Worm (Caenorhabditis elegans): ENCODE measurements around the gene his-60.

Gene his-60

DNA sequence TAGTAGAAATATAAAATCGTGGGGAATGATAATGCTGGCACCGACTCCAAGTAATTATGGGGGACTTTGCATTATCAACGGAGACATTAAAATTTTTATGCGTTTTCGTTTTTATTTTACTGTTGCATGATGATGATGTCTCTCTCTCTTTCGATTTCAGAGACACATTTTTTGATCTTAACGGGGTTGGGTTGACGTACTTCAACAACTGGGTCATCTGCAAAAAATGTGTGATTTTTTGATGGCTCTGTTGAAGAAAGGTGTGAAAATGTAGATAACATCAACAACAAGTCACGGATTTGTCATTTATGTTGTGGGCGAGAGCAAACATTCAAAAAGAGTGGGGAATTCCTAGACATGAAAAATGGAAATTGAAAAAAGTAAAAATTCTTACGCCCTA is 13.5 kb upstream of the his-60 start, which contains the start of gene F55G1.15:
Gene F55G1.15, minus strand, starts transcription at position 101 of the 400 bp plus-strand sequence.
- no peak for TF ChIP-seq chd-7 (tag; optimal IDR thresholded peaks at IDR 0.05)
- TF ChIP-seq F37B4.10 (GFP tag; IDR thresholded peaks at IDR 0.05), result no peak

- TF ChIP-seq repo-1 (tag; optimal IDR thresholded peaks at IDR 0.05) (no peak), K12H6.12 (tag; optimal IDR thresholded peaks at IDR 0.05) (no peak), let-607 (tag; optimal IDR thresholded peaks at IDR 0.05) (no peak), hrde-1 (tag; optimal IDR thresholded peaks at IDR 0.05; ENCODE audit: borderline replicate concordance) (no peak), rcor-1 (GFP tag; IDR thresholded peaks at IDR 0.05) (no peak), ama-1 (optimal IDR thresholded peaks at IDR 0.05) (no peak), ama-1 (GFP tag; optimal IDR thresholded peaks at IDR 0.05) (no peak), ekl-4 (GFP tag; IDR thresholded peaks at IDR 0.05) (no peak), ceh-27 (GFP tag; optimal IDR thresholded peaks at IDR 0.05) (no peak), B0336.3 (GFP tag; IDR thresholded peaks at IDR 0.05) (no peak), egrh-3 (GFP tag; IDR thresholded peaks at IDR 0.05) (no peak), cebp-1 (GFP tag; IDR thresholded peaks at IDR 0.05) (no peak), cebp-1 (tag; optimal IDR thresholded peaks at IDR 0.05) (no peak), zim-3 (tag; optimal IDR thresholded peaks at IDR 0.05) (no peak), Y67H2A.10 (GFP tag; conservative IDR thresholded peaks at IDR 0.05) (no peak), madf-6 (GFP tag; IDR thresholded peaks at IDR 0.05) (no peak), dpl-1 (GFP tag; optimal IDR thresholded peaks at IDR 0.05) (no peak), egl-18 (GFP tag; IDR thresholded peaks at IDR 0.05) (no peak), aptf-3 (GFP tag; IDR thresholded peaks at IDR 0.05) (no peak)
Measured at ce11 chrIV:7500924-7501323, 13.1 kb upstream of the his-60 start.

ce11 chrIV:7499302-7499701 is 11.5 kb upstream of the his-60 start:
- TF ChIP-seq lsy-27 (tag; optimal IDR thresholded peaks at IDR 0.05; ENCODE audit: borderline replicate concordance, insufficient read depth) (no peak), him-1 (tag; optimal IDR thresholded peaks at IDR 0.05) (peak; percentile 46), efl-1 (GFP tag; optimal IDR thresholded peaks at IDR 0.05) (no peak), F33H1.4 (GFP tag; IDR thresholded peaks at IDR 0.05) (no peak), ztf-18 (tag; optimal IDR thresholded peaks at IDR 0.05) (peak; percentile 17), rcor-1 (GFP tag; IDR thresholded peaks at IDR 0.05) (no peak; the same call in 1 of the 2 replicates), die-1 (tag; optimal IDR thresholded peaks at IDR 0.05) (peak; percentile 68), ztf-26 (tag; optimal IDR thresholded peaks at IDR 0.05) (no peak), attf-5 (GFP tag; optimal IDR thresholded peaks at IDR 0.05) (peak; percentile 20), K12H6.12 (tag; optimal IDR thresholded peaks at IDR 0.05) (no peak), attf-3 (GFP tag; conservative IDR thresholded peaks at IDR 0.05) (no peak), ZK185.1 (tag; optimal IDR thresholded peaks at IDR 0.05; ENCODE audit: poor library complexity, severe bottlenecking) (peak; percentile 7), rec-8 (tag; optimal IDR thresholded peaks at IDR 0.05) (peak in 1 of 2 experiments; percentile 12), B0261.1 (tag; optimal IDR thresholded peaks at IDR 0.05) (peak; percentile 51), snpc-1.1 (tag; optimal IDR thresholded peaks at IDR 0.05; ENCODE audit: insufficient read depth) (peak; percentile 91), lin-26 (GFP tag; IDR thresholded peaks at IDR 0.05) (peak; percentile 91), hmg-1.2 (GFP tag; IDR thresholded peaks at IDR 0.05) (peak; percentile 81), mxl-1 (tag; optimal IDR thresholded peaks at IDR 0.05) (peak; percentile 14), madf-6 (GFP tag; IDR thresholded peaks at IDR 0.05) (no peak), mes-4 (tag; optimal IDR thresholded peaks at IDR 0.05) (peak; percentile 10), tbp1 (GFP tag; optimal IDR thresholded peaks at IDR 0.05) (peak; percentile 83), bed-1 (GFP tag; IDR thresholded peaks at IDR 0.05) (no peak), rpc-1 (optimal IDR thresholded peaks at IDR 0.05) (peak; percentile 62), rpc-1 (tag; optimal IDR thresholded peaks at IDR 0.05) (peak; percentile 82), ceh-100 (GFP tag; IDR thresholded peaks at IDR 0.05) (no peak), snpc-3.4 (tag; optimal IDR thresholded peaks at IDR 0.05) (peak; percentile 67), nhr-90 (tag; optimal IDR thresholded peaks at IDR 0.05) (peak; percentile 47), snpc-4 (GFP tag; optimal IDR thresholded peaks at IDR 0.05) (peak; percentile 73), snpc-4 (tag; optimal IDR thresholded peaks at IDR 0.05) (peak in 3 of 4 experiments; percentile 90 to 96 (median 93))
